Fruit fly (Drosophila melanogaster) whole organism, embryonic: ENCODE measurements around the gene Tace.

ENCODE experiments used
- Asciz ChIP-seq: fragments of 200-800 bp; sonication (Bioruptor generic); optimal IDR thresholded peaks from 2 replicates; lab custom pipeline; 2017; ENCODE audit warnings: missing biosample characterization, mild to moderate bottlenecking, missing genetic modification characterization, missing genetic modification reagents
- B-H2 ChIP-seq: fragments of 200-800 bp; sonication (Bioruptor generic); optimal IDR thresholded peaks from 2 replicates; lab custom pipeline; 2018; ENCODE audit warnings: missing biosample characterization, mild to moderate bottlenecking, missing genetic modification characterization
- CG1233 ChIP-seq: fragments of 200-800 bp; sonication (Bioruptor generic); optimal IDR thresholded peaks from 4 replicates; lab custom pipeline; 2018; ENCODE audit warnings: missing biosample characterization, mild to moderate bottlenecking, missing genetic modification characterization
- CG12391 ChIP-seq: fragments of 200-800 bp; sonication (Bioruptor generic); optimal IDR thresholded peaks from 3 replicates; lab custom pipeline; 2018; ENCODE audit warnings: missing biosample characterization, mild to moderate bottlenecking, missing genetic modification characterization, moderate library complexity
- CG12769 ChIP-seq: fragments of 200-800 bp; sonication (Bioruptor generic); optimal IDR thresholded peaks from 2 replicates; lab custom pipeline; 2019; ENCODE audit warnings: missing biosample characterization, mild to moderate bottlenecking, missing genetic modification characterization, moderate library complexity
- CG14965 ChIP-seq: fragments of 200-800 bp; sonication (Bioruptor generic); optimal IDR thresholded peaks from 2 replicates; lab custom pipeline; 2016; ENCODE audit warnings: missing biosample characterization, missing genetic modification characterization, borderline replicate concordance
- CG16779 ChIP-seq: fragments of 200-800 bp; sonication (Bioruptor generic); IDR thresholded peaks from 2 replicates; pipeline ENCODE4 v1.3.6; 2022; ENCODE audit warnings: missing biosample characterization, missing genetic modification characterization
- CG17912 ChIP-seq: fragments of 200-800 bp; sonication (Bioruptor generic); optimal IDR thresholded peaks from 2 replicates; lab custom pipeline; 2018; ENCODE audit warnings: missing biosample characterization, mild to moderate bottlenecking, missing genetic modification characterization
- CG18476 ChIP-seq: fragments of 200-800 bp; sonication (Bioruptor generic); optimal IDR thresholded peaks from 2 replicates; lab custom pipeline; 2016; ENCODE audit warnings: missing biosample characterization, mild to moderate bottlenecking, missing genetic modification characterization
- CG2199 ChIP-seq: fragments of 200-800 bp; sonication (Bioruptor generic); IDR thresholded peaks from 3 replicates; pipeline ENCODE4 v1.3.6; 2022; ENCODE audit warnings: missing biosample characterization, missing genetic modification characterization
- CG2202 ChIP-seq: fragments of 200-800 bp; sonication (Bioruptor generic); optimal IDR thresholded peaks from 2 replicates; lab custom pipeline; 2018; ENCODE audit warnings: missing biosample characterization, mild to moderate bottlenecking, missing genetic modification characterization
- CG3163 ChIP-seq: fragments of 200-800 bp; sonication (Bioruptor generic); optimal IDR thresholded peaks from 3 replicates; lab custom pipeline; 2016; ENCODE audit warnings: missing biosample characterization, missing genetic modification characterization
- CG3847 ChIP-seq: fragments of 200-800 bp; sonication (Bioruptor generic); IDR thresholded peaks from 2 replicates; pipeline ENCODE4 v1.3.6; 2022; ENCODE audit warnings: missing biosample characterization, missing genetic modification characterization
- CG6272 ChIP-seq: fragments of 200-800 bp; sonication (Bioruptor generic); IDR thresholded peaks from 2 replicates; pipeline ENCODE4 v1.3.6; 2022; ENCODE audit warnings: missing biosample characterization, missing genetic modification characterization
- CG6765 ChIP-seq: fragments of 200-800 bp; sonication (Bioruptor generic); optimal IDR thresholded peaks from 3 replicates; lab custom pipeline; 2017; ENCODE audit warnings: missing biosample characterization, mild to moderate bottlenecking, missing genetic modification characterization
- CG6813 ChIP-seq: fragments of 200-800 bp; sonication (Bioruptor generic); optimal IDR thresholded peaks from 2 replicates; lab custom pipeline; 2017; ENCODE audit warnings: missing biosample characterization, missing genetic modification characterization, mild to moderate bottlenecking, moderate library complexity, missing genetic modification reagents
- CG7372 ChIP-seq: fragments of 200-800 bp; sonication (Bioruptor generic); IDR thresholded peaks from 2 replicates; pipeline ENCODE4 v1.3.6; 2022; ENCODE audit warnings: missing biosample characterization, missing genetic modification characterization
- CG7928 ChIP-seq: fragments of 200-800 bp; sonication (Bioruptor generic); optimal IDR thresholded peaks from 2 replicates; lab custom pipeline; 2017; ENCODE audit warnings: missing biosample characterization, mild to moderate bottlenecking, missing genetic modification characterization
- CG9727 ChIP-seq: fragments of 200-800 bp; sonication (Bioruptor generic); optimal IDR thresholded peaks from 3 replicates; lab custom pipeline; 2017; ENCODE audit warnings: missing biosample characterization, mild to moderate bottlenecking, missing genetic modification characterization
- CrebB ChIP-seq: fragments of 200-800 bp; sonication (Bioruptor generic); optimal IDR thresholded peaks from 3 replicates; lab custom pipeline; 2018; ENCODE audit warnings: missing biosample characterization, mild to moderate bottlenecking, missing genetic modification characterization
- Dad ChIP-seq: fragments of 200-800 bp; sonication (Bioruptor generic); optimal IDR thresholded peaks from 3 replicates; lab custom pipeline; 2016; ENCODE audit warnings: missing biosample characterization, missing genetic modification characterization
- Dbx ChIP-seq: fragments of 200-800 bp; sonication (Bioruptor generic); IDR thresholded peaks from 3 replicates; pipeline ENCODE4 v1.3.6; 2022; ENCODE audit warnings: missing biosample characterization, missing genetic modification characterization
- Fer1 ChIP-seq: fragments of 200-800 bp; sonication (Bioruptor generic); optimal IDR thresholded peaks from 2 replicates; lab custom pipeline; 2017; ENCODE audit warnings: missing biosample characterization, mild to moderate bottlenecking, missing genetic modification characterization
- Hmr ChIP-seq: fragments of 200-800 bp; sonication (Bioruptor generic); optimal IDR thresholded peaks from 3 replicates; lab custom pipeline; 2017; ENCODE audit warnings: mild to moderate bottlenecking, missing biosample characterization, missing genetic modification reagents, missing genetic modification characterization
- Hsf ChIP-seq: fragments of 200-800 bp; sonication (Bioruptor generic); optimal IDR thresholded peaks from 3 replicates; lab custom pipeline; 2016; ENCODE audit warnings: missing biosample characterization, missing genetic modification characterization
- Kr ChIP-seq: fragments of 200-800 bp; sonication (Bioruptor generic); optimal IDR thresholded peaks from 2 replicates; lab custom pipeline; 2017; ENCODE audit warnings: missing biosample characterization, mild to moderate bottlenecking, missing genetic modification characterization
- Lhr ChIP-seq: fragments of 200-800 bp; sonication (Bioruptor generic); optimal IDR thresholded peaks from 3 replicates; lab custom pipeline; 2017; ENCODE audit warnings: mild to moderate bottlenecking, missing biosample characterization, missing genetic modification reagents, missing genetic modification characterization
- Optix ChIP-seq: fragments of 200-800 bp; sonication (Bioruptor generic); IDR thresholded peaks from 3 replicates; pipeline ENCODE4 v1.3.6; 2022; ENCODE audit warnings: missing biosample characterization, missing genetic modification characterization
- Rx ChIP-seq: fragments of 200-800 bp; sonication (Bioruptor generic); IDR thresholded peaks from 2 replicates; pipeline ENCODE4 v1.3.6; 2022; ENCODE audit warnings: missing biosample characterization, missing genetic modification characterization
- Sin3A ChIP-seq: fragments of >200 bp; optimal IDR thresholded peaks from 2 replicates; lab custom pipeline; 2018
- Stat92E ChIP-seq, 3 experiments: fragments of >200 bp in 2 of 3; fragments of 200-800 bp in 1 of 3; sonication (Bioruptor generic) in 1 of 3; optimal IDR thresholded peaks; 2 replicates each; lab custom pipeline; 2017 to 2019; ENCODE audit warnings: missing biosample characterization in 3 of 3, missing genetic modification characterization in 3 of 3, mild to moderate bottlenecking in 1 of 3, moderate library complexity in 1 of 3
- ara ChIP-seq: fragments of 200-800 bp; sonication (Bioruptor generic); IDR thresholded peaks from 2 replicates; pipeline ENCODE4 v1.3.6; 2022; ENCODE audit warnings: missing biosample characterization, missing genetic modification characterization
- bbx ChIP-seq: fragments of 200-800 bp; sonication (Bioruptor generic); IDR thresholded peaks from 2 replicates; pipeline ENCODE4 v1.3.6; 2022; ENCODE audit warnings: missing biosample characterization, missing genetic modification characterization; ENCODE audit not compliant: partially characterized antibody
- dimm ChIP-seq: fragments of 200-800 bp; sonication (Bioruptor generic); IDR thresholded peaks from 2 replicates; pipeline ENCODE4 v1.3.6; 2022; ENCODE audit warnings: missing biosample characterization, missing genetic modification characterization
- dm ChIP-seq: fragments of 200-800 bp; sonication (Bioruptor generic); optimal IDR thresholded peaks from 3 replicates; lab custom pipeline; 2016; ENCODE audit warnings: missing biosample characterization, missing genetic modification characterization
- dmrt11E ChIP-seq: fragments of 200-800 bp; sonication (Bioruptor generic); optimal IDR thresholded peaks from 3 replicates; lab custom pipeline; 2018; ENCODE audit warnings: missing biosample characterization, mild to moderate bottlenecking, missing genetic modification characterization, moderate library complexity
- dpn ChIP-seq, 2 experiments: fragments of 200-800 bp; sonication (Bioruptor generic); optimal IDR thresholded peaks; 3 replicates each; lab custom pipeline; 2016; ENCODE audit warnings: missing biosample characterization in 2 of 2, missing genetic modification characterization in 2 of 2
- emc ChIP-seq: fragments of 200-800 bp; sonication (Bioruptor generic); optimal IDR thresholded peaks from 2 replicates; lab custom pipeline; 2016; ENCODE audit warnings: missing biosample characterization, missing genetic modification characterization
- her ChIP-seq: fragments of 200-800 bp; sonication (Bioruptor generic); optimal IDR thresholded peaks from 2 replicates; lab custom pipeline; 2016; ENCODE audit warnings: missing biosample characterization, missing genetic modification characterization
- inv ChIP-seq: fragments of 200-800 bp; sonication (Bioruptor generic); IDR thresholded peaks from 2 replicates; pipeline ENCODE4 v1.3.6; 2022; ENCODE audit warnings: missing biosample characterization, missing genetic modification characterization; ENCODE audit not compliant: partially characterized antibody
- jigr1 ChIP-seq: fragments of 200-800 bp; sonication (Bioruptor generic); IDR thresholded peaks from 3 replicates; pipeline ENCODE4 v1.3.6; 2022; ENCODE audit warnings: missing biosample characterization, missing genetic modification characterization
- kay ChIP-seq: fragments of 200-800 bp; sonication (Bioruptor generic); optimal IDR thresholded peaks from 2 replicates; lab custom pipeline; 2016; ENCODE audit warnings: missing biosample characterization, missing genetic modification characterization
- lilli ChIP-seq: fragments of 200-800 bp; sonication (Bioruptor generic); optimal IDR thresholded peaks from 3 replicates; lab custom pipeline; 2016; ENCODE audit warnings: missing biosample characterization, missing genetic modification characterization
- lov ChIP-seq, 2 experiments: fragments of 200-800 bp in 1 of 2; fragments of >200 bp in 1 of 2; sonication (Bioruptor generic) in 1 of 2; IDR thresholded peaks in 1 of 2; optimal IDR thresholded peaks in 1 of 2; 2 replicates in 1 of 2; 3 replicates in 1 of 2; pipeline versions ENCODE4 v1.3.6 to Lab custom; 2017 to 2022; ENCODE audit warnings: missing biosample characterization in 1 of 2, missing genetic modification characterization in 1 of 2
- sd ChIP-seq: fragments of 200-800 bp; sonication (Bioruptor generic); optimal IDR thresholded peaks from 3 replicates; lab custom pipeline; 2018; ENCODE audit warnings: missing biosample characterization, mild to moderate bottlenecking, missing genetic modification characterization, moderate library complexity
- tio ChIP-seq: fragments of 200-800 bp; sonication (Bioruptor generic); optimal IDR thresholded peaks from 2 replicates; lab custom pipeline; 2017; ENCODE audit warnings: missing biosample characterization, missing genetic modification characterization, inconsistent platforms
- trem ChIP-seq: fragments of 200-800 bp; optimal IDR thresholded peaks from 3 replicates; lab custom pipeline; 2019; ENCODE audit warnings: missing biosample characterization, mild to moderate bottlenecking, missing genetic modification characterization, moderate library complexity
- trh ChIP-seq: fragments of 200-800 bp; sonication (Bioruptor generic); optimal IDR thresholded peaks from 2 replicates; lab custom pipeline; 2016; ENCODE audit warnings: missing biosample characterization, missing genetic modification characterization
- z ChIP-seq: fragments of 200-800 bp; sonication (Bioruptor generic); IDR thresholded peaks from 3 replicates; pipeline ENCODE4 v1.3.6; 2022; ENCODE audit warnings: missing biosample characterization, missing genetic modification characterization
- zf30C ChIP-seq: fragments of 200-800 bp; sonication (Bioruptor generic); optimal IDR thresholded peaks from 3 replicates; lab custom pipeline; 2018; ENCODE audit warnings: missing biosample characterization, mild to moderate bottlenecking, missing genetic modification characterization

The Tace gene

dm6 chr3R:29997607-29998236 is 2.6 kb upstream of the Tace start, which contains the start of the genes CG15525 and CG11504 (continued):
- TF ChIP-seq trem (tag; lab: Kevin White, UChicago) (peak; percentile 85), sd (tag; lab: Kevin White, UChicago) (no peak), dm (GFP tag; lab: Kevin White, UChicago) (peak; percentile 15), CG7928 (no peak), her (no peak), Dad (GFP tag; lab: Kevin White, UChicago) (peak; percentile 5), CrebB (tag; lab: Kevin White, UChicago) (no peak), Sin3A (lab: Kevin White, UChicago) (peak; percentile 48), CG14965 (GFP tag; lab: Kevin White, UChicago) (no peak), CG6813 (GFP tag; lab: Kevin White, UChicago) (no peak), B-H2 (GFP tag; lab: Kevin White, UChicago) (no peak), lov (optimal IDR thresholded peaks at IDR 0.05; lab: Kevin White, UChicago) (no peak), lov (GFP tag; IDR thresholded peaks at IDR 0.05; lab: Robert Waterston, UW) (no peak), jigr1 (GFP tag; lab: Robert Waterston, UW) (no peak), Asciz (GFP tag; lab: Kevin White, UChicago) (no peak), lilli (GFP tag; lab: Kevin White, UChicago) (peak; percentile 68), Rx (GFP tag; lab: Robert Waterston, UW) (0 out of 2 replicates have a peak, but pooled peaks have one; percentile 36), CG7372 (GFP tag; lab: Robert Waterston, UW) (no peak), dimm (GFP tag; lab: Robert Waterston, UW) (no peak), Hmr (GFP tag; lab: Kevin White, UChicago) (no peak), emc (GFP tag; lab: Kevin White, UChicago) (no peak), zf30C (GFP tag; lab: Kevin White, UChicago) (no peak), Kr (no peak), dpn (GFP tag; optimal IDR thresholded peaks at IDR 0.05; lab: Kevin White, UChicago) (peak; percentile 68 to 75), dmrt11E (tag; lab: Kevin White, UChicago) (no peak), CG3163 (GFP tag; lab: Kevin White, UChicago) (no peak), ara (GFP tag; lab: Robert Waterston, UW) (no peak), CG6765 (no peak), CG1233 (GFP tag; lab: Kevin White, UChicago) (no peak), kay (peak; percentile 14), CG2199 (GFP tag; lab: Robert Waterston, UW) (no peak), CG2202 (tag; lab: Kevin White, UChicago) (no peak), CG16779 (GFP tag; lab: Robert Waterston, UW) (no peak), trh (GFP tag; lab: Kevin White, UChicago) (no peak), CG12391 (tag; lab: Kevin White, UChicago) (peak; percentile 78), CG12769 (no peak), CG18476 (GFP tag; lab: Kevin White, UChicago) (peak; percentile 47), CG9727 (GFP tag; lab: Kevin White, UChicago) (peak; percentile 25), bbx (GFP tag; lab: Robert Waterston, UW) (peak; percentile 72), Dbx (GFP tag; lab: Robert Waterston, UW) (peak; percentile 69; the same call in 2 of the 3 replicates), z (GFP tag; lab: Robert Waterston, UW) (no peak), CG17912 (GFP tag; lab: Kevin White, UChicago) (no peak), CG6272 (peak; percentile 66), Fer1 (GFP tag; lab: Kevin White, UChicago) (no peak), CG3847 (GFP tag; lab: Robert Waterston, UW) (peak; percentile 43), Optix (GFP tag; lab: Robert Waterston, UW) (0 out of 3 replicates have a peak, but pooled peaks have one; percentile 47), tio (GFP tag; lab: Kevin White, UChicago) (no peak), inv (GFP tag; lab: Robert Waterston, UW) (peak; percentile 87), Lhr (GFP tag; lab: Kevin White, UChicago) (no peak), Hsf (peak; percentile 61), Stat92E (GFP tag; optimal IDR thresholded peaks at IDR 0.05; lab: Kevin White, UChicago) (no peak)
